Worm (Caenorhabditis elegans): ENCODE data around the gene F55H2.7.

Gene F55H2.7

DNA sequence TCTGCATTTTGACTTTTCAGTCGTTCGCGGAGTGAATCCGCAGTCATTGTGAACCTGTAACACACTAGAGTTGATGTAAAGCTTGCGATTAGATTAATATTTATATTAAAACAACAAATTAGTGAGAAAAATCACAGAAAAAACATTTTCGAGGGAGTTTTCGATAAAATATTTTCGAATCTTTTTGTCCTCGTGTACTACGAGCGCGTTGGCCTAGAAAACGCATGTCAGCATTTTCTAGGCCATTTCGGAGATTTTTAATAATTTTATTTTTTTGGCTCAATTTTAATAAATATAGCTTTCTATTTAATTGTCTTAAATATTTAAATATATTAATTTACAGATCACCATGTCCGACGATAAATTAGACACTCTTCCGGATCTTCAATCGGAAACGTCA, 50.6 kb downstream of the F55H2.7 start, which contains the start of gene B0464.9 (continued):
- TF ChIP-seq nhr-28 (tag; optimal IDR thresholded peaks at IDR 0.05) = no peak
- no peak for TF ChIP-seq mdl-1 (tag; optimal IDR thresholded peaks at IDR 0.05)
- peak; percentile 70 for TF ChIP-seq lin-14 (GFP tag; optimal IDR thresholded peaks at IDR 0.05)
- TF ChIP-seq C16A3.4 (tag; optimal IDR thresholded peaks at IDR 0.05) = peak; percentile 2
- TF ChIP-seq efl-3 (GFP tag; optimal IDR thresholded peaks at IDR 0.05) = no peak
- TF ChIP-seq lsy-2 (tag; optimal IDR thresholded peaks at IDR 0.05) = peak; percentile 77 to 83
- no peak for TF ChIP-seq mab-9 (GFP tag; IDR thresholded peaks at IDR 0.05)
- no peak for TF ChIP-seq tlp-1 (tag; optimal IDR thresholded peaks at IDR 0.05)
- no peak for TF ChIP-seq sptf-1 (tag; optimal IDR thresholded peaks at IDR 0.05)
- peak; percentile 64; the same call in 1 of the 2 replicates for TF ChIP-seq unc-98 (GFP tag; IDR thresholded peaks at IDR 0.05)
- TF ChIP-seq fkh-4 (tag; optimal IDR thresholded peaks at IDR 0.05; ENCODE audit: borderline replicate concordance) = peak; percentile 90
- TF ChIP-seq lin-15B (tag; optimal IDR thresholded peaks at IDR 0.05) = peak; percentile 39
- TF ChIP-seq hpl-2 (GFP tag; optimal IDR thresholded peaks at IDR 0.05) = no peak
- no peak for TF ChIP-seq mef-2 (tag; optimal IDR thresholded peaks at IDR 0.05)
- TF ChIP-seq lin-13 (GFP tag; optimal IDR thresholded peaks at IDR 0.05) = no peak
- peak; percentile 78 for TF ChIP-seq dsc-1 (tag; optimal IDR thresholded peaks at IDR 0.05)
- TF ChIP-seq alr-1 (tag; optimal IDR thresholded peaks at IDR 0.05; ENCODE audit: borderline replicate concordance) = no peak
- TF ChIP-seq aly-2 (tag; optimal IDR thresholded peaks at IDR 0.05) = no peak
- TF ChIP-seq nhr-77 (tag; optimal IDR thresholded peaks at IDR 0.05) = no peak
- TF ChIP-seq swsn-7 (tag; optimal IDR thresholded peaks at IDR 0.05) = peak; percentile 73
- TF ChIP-seq lir-3 (tag; optimal IDR thresholded peaks at IDR 0.05; ENCODE audit: poor library complexity) = peak; percentile 90
- no peak for TF ChIP-seq hlh-17 (GFP tag; optimal IDR thresholded peaks at IDR 0.05; ENCODE audit: borderline replicate concordance)
- TF ChIP-seq lin-39 (tag; optimal IDR thresholded peaks at IDR 0.05) = peak; percentile 5
- peak; percentile 36 for TF ChIP-seq skn-1 (tag; optimal IDR thresholded peaks at IDR 0.05)
- TF ChIP-seq tbx-2 (tag; optimal IDR thresholded peaks at IDR 0.05) = peak; percentile 81
- TF ChIP-seq unc-86 (tag; optimal IDR thresholded peaks at IDR 0.05) = peak; percentile 48
- peak; percentile 46 for TF ChIP-seq isw-1 (GFP tag; IDR thresholded peaks at IDR 0.05)
- peak; percentile 84 for TF ChIP-seq nhr-71 (tag; optimal IDR thresholded peaks at IDR 0.05)
- no peak for TF ChIP-seq jun-1 (tag; optimal IDR thresholded peaks at IDR 0.05)
- TF ChIP-seq egl-13 (tag; optimal IDR thresholded peaks at IDR 0.05) = peak; percentile 78
- peak; percentile 94 for TF ChIP-seq nhr-85 (tag)
- TF ChIP-seq nhr-90 (tag; optimal IDR thresholded peaks at IDR 0.05; ENCODE audit: poor library complexity) = peak; percentile 88
- TF ChIP-seq C04F5.9 (tag; optimal IDR thresholded peaks at IDR 0.05) = peak; percentile 79
- TF ChIP-seq snpc-4 (tag; optimal IDR thresholded peaks at IDR 0.05) = no peak

All from whole organism, L1 larva.